Fruit fly (Drosophila melanogaster): ENCODE results near the gene Grip.

Grip gene

dm6 chrX:6024638-6025037, 58.6 kb downstream of the Grip start (continued):
- no peak for TF ChIP-seq sc (optimal IDR thresholded peaks at IDR 0.05)
- peak; percentile 47 for TF ChIP-seq sc (GFP tag; optimal IDR thresholded peaks at IDR 0.05)
- TF ChIP-seq tll (GFP tag; optimal IDR thresholded peaks at IDR 0.05), result no peak
- peak; percentile 46 for TF ChIP-seq CG10209 (GFP tag; optimal IDR thresholded peaks at IDR 0.05)
- peak; percentile 0 for TF ChIP-seq CG7745 (tag; optimal IDR thresholded peaks at IDR 0.05)
- peak; percentile 67 for TF ChIP-seq CG17328 (GFP tag; IDR thresholded peaks at IDR 0.05)
- peak; percentile 1 for TF ChIP-seq NfI (GFP tag; optimal IDR thresholded peaks at IDR 0.05)
- peak; percentile 42 for TF ChIP-seq trem (tag; optimal IDR thresholded peaks at IDR 0.05)
- TF ChIP-seq eve (GFP tag; optimal IDR thresholded peaks at IDR 0.05), result no peak
- no peak for TF ChIP-seq prd (optimal IDR thresholded peaks at IDR 0.05)
- peak; percentile 56; the same call in 2 of the 3 replicates for TF ChIP-seq prd (GFP tag; IDR thresholded peaks at IDR 0.05)
- no peak for TF ChIP-seq pan (optimal IDR thresholded peaks at IDR 0.05)
- peak in 1 of 2 experiments; percentile 58 for TF ChIP-seq pan (GFP tag; optimal IDR thresholded peaks at IDR 0.05 in 1 of 2, IDR thresholded peaks at IDR 0.05 in 1 of 2)
- no peak for TF ChIP-seq fu2 (GFP tag; optimal IDR thresholded peaks at IDR 0.05)
- no peak for TF ChIP-seq CG17912 (GFP tag; optimal IDR thresholded peaks at IDR 0.05)
- peak; percentile 21 for TF ChIP-seq CG5245 (GFP tag; optimal IDR thresholded peaks at IDR 0.05)
- TF ChIP-seq CG2875 (GFP tag; optimal IDR thresholded peaks at IDR 0.05), result peak; percentile 41
- peak; percentile 40 for TF ChIP-seq Rx (GFP tag; IDR thresholded peaks at IDR 0.05)
- peak; percentile 46 for TF ChIP-seq Mes4 (GFP tag; optimal IDR thresholded peaks at IDR 0.05)
- TF ChIP-seq ac (GFP tag; optimal IDR thresholded peaks at IDR 0.05), result no peak
- TF ChIP-seq CG4360 (GFP tag; IDR thresholded peaks at IDR 0.05), result peak; percentile 14; the same call in 1 of the 2 replicates
- no peak for TF ChIP-seq lbe (GFP tag; optimal IDR thresholded peaks at IDR 0.05)
- no peak for TF ChIP-seq ssp (GFP tag; IDR thresholded peaks at IDR 0.05)
- TF ChIP-seq CG4707 (GFP tag; optimal IDR thresholded peaks at IDR 0.05), result no peak
- TF ChIP-seq NFAT (GFP tag; IDR thresholded peaks at IDR 0.05), result no peak
- TF ChIP-seq slp2 (GFP tag; optimal IDR thresholded peaks at IDR 0.05), result peak; percentile 9
- TF ChIP-seq ttk (GFP tag; IDR thresholded peaks at IDR 0.05), result 0 out of 2 replicates have a peak, but pooled peaks have one; percentile 30
- TF ChIP-seq onecut (GFP tag; IDR thresholded peaks at IDR 0.05), result no peak
- peak; percentile 62 for TF ChIP-seq Chrac-16 (GFP tag; optimal IDR thresholded peaks at IDR 0.05)
- TF ChIP-seq Opbp (GFP tag; IDR thresholded peaks at IDR 0.05; ENCODE audit: partially characterized antibody), result no peak
- TF ChIP-seq Six4 (GFP tag; optimal IDR thresholded peaks at IDR 0.05), result peak; percentile 37
- TF ChIP-seq toy (GFP tag; IDR thresholded peaks at IDR 0.05), result no peak
- no peak for TF ChIP-seq nerfin-1 (tag; optimal IDR thresholded peaks at IDR 0.05)
- TF ChIP-seq gcm (GFP tag; optimal IDR thresholded peaks at IDR 0.05), result peak; percentile 43
- TF ChIP-seq dpn (GFP tag; optimal IDR thresholded peaks at IDR 0.05), result peak in 1 of 2 experiments; percentile 45
- peak; percentile 48 for TF ChIP-seq CG30431 (GFP tag; optimal IDR thresholded peaks at IDR 0.05)
- peak; percentile 39 for TF ChIP-seq Hr3 (GFP tag; optimal IDR thresholded peaks at IDR 0.05)
- peak; percentile 3 for TF ChIP-seq Myb (GFP tag; optimal IDR thresholded peaks at IDR 0.05)
- TF ChIP-seq CG12391 (tag; optimal IDR thresholded peaks at IDR 0.05), result peak; percentile 62
- peak; percentile 58 for TF ChIP-seq Oli (tag; optimal IDR thresholded peaks at IDR 0.05)
- no peak for TF ChIP-seq Mad (GFP tag; optimal IDR thresholded peaks at IDR 0.05)
- TF ChIP-seq maf-S (GFP tag; optimal IDR thresholded peaks at IDR 0.05), result peak; percentile 29
- peak; percentile 21; the same call in 1 of the 2 replicates for TF ChIP-seq Awh (GFP tag; IDR thresholded peaks at IDR 0.05)
- no peak for TF ChIP-seq Dek (tag; optimal IDR thresholded peaks at IDR 0.05)
- peak; percentile 42; the same call in 2 of the 4 replicates for TF ChIP-seq Gug (GFP tag; IDR thresholded peaks at IDR 0.05)
- TF ChIP-seq CG11456 (GFP tag; IDR thresholded peaks at IDR 0.05), result 0 out of 3 replicates have a peak, but pooled peaks have one; percentile 41
- 0 out of 2 replicates have a peak, but pooled peaks have one; percentile 26 for TF ChIP-seq CG14441 (GFP tag; IDR thresholded peaks at IDR 0.05)
- TF ChIP-seq CG14667 (GFP tag; IDR thresholded peaks at IDR 0.05), result peak; percentile 43
- TF ChIP-seq Atf3 (GFP tag; optimal IDR thresholded peaks at IDR 0.05), result peak; percentile 41
- TF ChIP-seq CG13775 (GFP tag; optimal IDR thresholded peaks at IDR 0.05), result peak; percentile 26
- peak; percentile 57 for TF ChIP-seq CG30403 (GFP tag; optimal IDR thresholded peaks at IDR 0.05)
- peak; percentile 58; the same call in 1 of the 3 replicates for TF ChIP-seq CG34422 (GFP tag; IDR thresholded peaks at IDR 0.05)
